Fruit fly (Drosophila melanogaster): ENCODE data around the gene CG2246.

DNA sequence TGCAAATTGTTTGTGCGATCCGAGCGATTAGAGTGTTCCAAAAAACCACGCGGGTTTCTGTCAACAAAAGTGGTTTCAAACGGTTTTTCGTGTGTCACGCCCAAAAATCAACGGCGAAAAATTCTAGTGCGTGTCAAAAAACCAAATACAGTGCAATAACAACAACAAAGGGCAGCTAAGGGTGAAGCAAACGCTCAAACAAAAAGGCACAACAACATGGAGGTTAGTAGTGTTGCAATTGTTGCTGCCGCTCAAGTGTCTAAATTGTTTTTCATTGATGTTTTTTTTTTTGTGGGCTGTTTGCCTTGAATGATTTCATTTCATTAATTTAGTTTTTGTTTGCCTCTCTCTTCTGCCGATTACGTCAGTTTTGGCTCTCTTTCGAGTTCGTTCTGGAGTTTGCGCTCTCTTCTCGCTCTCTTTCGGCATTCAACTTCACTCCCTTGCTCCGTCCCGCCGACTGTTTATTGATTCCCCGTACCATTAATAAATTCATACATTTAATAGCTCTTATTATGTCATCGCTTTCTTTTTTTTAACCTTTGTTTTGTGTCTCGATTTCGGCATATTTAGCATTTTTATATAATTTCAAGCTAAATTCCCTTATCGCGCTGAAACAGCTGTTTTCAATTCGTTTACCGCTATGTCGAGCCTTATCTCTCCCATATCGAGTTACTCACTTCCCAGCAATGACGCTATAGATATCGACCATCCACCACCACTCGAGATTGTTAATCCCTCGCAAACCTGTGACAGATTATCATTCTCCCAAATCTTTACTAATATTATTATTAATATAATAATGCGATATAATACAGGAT, 37.8 kb downstream of the CG2246 start:
- TF ChIP-seq tj (GFP tag; optimal IDR thresholded peaks at IDR 0.05) (peak; percentile 83), Hr96 (GFP tag; optimal IDR thresholded peaks at IDR 0.05) (no peak), CG33017 (tag; optimal IDR thresholded peaks at IDR 0.05) (no peak), Clk (GFP tag; optimal IDR thresholded peaks at IDR 0.05) (no peak), CG12768 (GFP tag; optimal IDR thresholded peaks at IDR 0.05) (no peak), cic (GFP tag; optimal IDR thresholded peaks at IDR 0.05) (no peak), Mnt (GFP tag; optimal IDR thresholded peaks at IDR 0.05) (no peak), toe (GFP tag; optimal IDR thresholded peaks at IDR 0.05) (no peak), ovo (GFP tag; optimal IDR thresholded peaks at IDR 0.05) (peak; percentile 55), Crg-1 (GFP tag; optimal IDR thresholded peaks at IDR 0.05) (no peak)

Data from whole organism, adult.